Fruit fly (Drosophila melanogaster): ENCODE results near the gene CG33640.

dm6 chr2L:13497915-13498314, 29.7 kb upstream of the CG33640 start:
- TF ChIP-seq psq (optimal IDR thresholded peaks at IDR 0.05), result no peak
- no peak for TF ChIP-seq h (optimal IDR thresholded peaks at IDR 0.05)

All from Kc167 (cell line).